Fruit fly (Drosophila melanogaster): ENCODE measurements around the gene CG9400.

The CG9400 gene

DNA sequence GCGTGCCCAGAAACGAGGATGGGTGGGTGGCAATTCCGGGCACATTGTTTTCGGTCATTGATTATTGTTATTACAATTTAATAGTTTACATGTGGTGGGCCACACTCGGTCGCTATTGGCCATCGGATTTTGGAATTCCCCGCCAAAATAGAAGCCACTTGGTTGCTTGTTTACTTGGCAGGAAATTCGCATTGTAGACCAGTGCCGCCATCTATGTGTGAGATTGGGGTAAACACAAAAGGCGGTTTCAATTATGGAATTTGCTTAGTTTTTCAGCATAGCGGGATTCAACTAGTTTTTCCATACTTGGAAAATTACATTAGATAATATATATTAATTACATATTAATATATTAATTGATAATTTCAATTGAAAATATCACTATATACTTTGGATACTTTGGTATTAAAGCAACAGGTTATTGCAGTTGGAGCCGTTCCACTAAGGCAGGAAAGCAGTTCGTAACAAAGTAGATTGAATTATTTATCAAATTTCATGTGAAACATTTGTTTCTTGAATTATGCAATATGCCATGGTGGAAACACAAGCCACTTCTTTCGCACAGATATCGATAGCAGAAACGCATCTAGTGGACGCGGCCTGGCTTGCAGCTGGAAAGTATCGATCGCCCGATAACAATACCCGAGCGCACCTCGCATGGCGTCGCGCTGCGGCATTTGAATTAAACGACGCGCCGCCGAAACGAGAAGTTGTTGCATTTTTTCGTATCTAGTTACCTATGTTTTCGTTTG lies 42.0 kb downstream of the CG9400 start, which contains the start of gene mud (continued):
- no peak for TF ChIP-seq dmrt99B (tag; optimal IDR thresholded peaks at IDR 0.05)
- peak; percentile 29 for TF ChIP-seq CG15514 (GFP tag; optimal IDR thresholded peaks at IDR 0.05)
- TF ChIP-seq Vsx1 (GFP tag; optimal IDR thresholded peaks at IDR 0.05), result no peak
- TF ChIP-seq CG7271 (tag; optimal IDR thresholded peaks at IDR 0.05), result no peak
- peak; percentile 74 for TF ChIP-seq vnd (GFP tag; IDR thresholded peaks at IDR 0.05; ENCODE audit: partially characterized antibody)
- TF ChIP-seq Fer1 (GFP tag; optimal IDR thresholded peaks at IDR 0.05), result no peak
- no peak for TF ChIP-seq CG14965 (GFP tag; optimal IDR thresholded peaks at IDR 0.05; ENCODE audit: borderline replicate concordance)
- TF ChIP-seq dimm (GFP tag; IDR thresholded peaks at IDR 0.05), result no peak
- no peak for TF ChIP-seq chn (GFP tag; optimal IDR thresholded peaks at IDR 0.05)
- TF ChIP-seq Sox102F (GFP tag; optimal IDR thresholded peaks at IDR 0.05), result no peak
- no peak for TF ChIP-seq CG10431 (GFP tag; optimal IDR thresholded peaks at IDR 0.05)
- TF ChIP-seq CG10321 (GFP tag; IDR thresholded peaks at IDR 0.05), result no peak
- peak; percentile 84 for TF ChIP-seq CG17802 (tag; optimal IDR thresholded peaks at IDR 0.05)
- no peak for TF ChIP-seq CG8944 (GFP tag; optimal IDR thresholded peaks at IDR 0.05)
- TF ChIP-seq caup (GFP tag; optimal IDR thresholded peaks at IDR 0.05; ENCODE audit: severe bottlenecking), result no peak
- no peak for TF ChIP-seq Mad (GFP tag; optimal IDR thresholded peaks at IDR 0.05)
- no peak for TF ChIP-seq sens-2 (GFP tag; IDR thresholded peaks at IDR 0.05)
- no peak for TF ChIP-seq nerfin-1 (tag; optimal IDR thresholded peaks at IDR 0.05)
- TF ChIP-seq CG3065 (GFP tag; optimal IDR thresholded peaks at IDR 0.05), result no peak
- TF ChIP-seq Nf-YA (GFP tag; IDR thresholded peaks at IDR 0.05), result no peak
- TF ChIP-seq ranshi (GFP tag; IDR thresholded peaks at IDR 0.05), result peak; percentile 7; the same call in 1 of the 2 replicates
- no peak for TF ChIP-seq CG4730 (GFP tag; IDR thresholded peaks at IDR 0.05)
- peak in 1 of 2 experiments; percentile 98 for TF ChIP-seq Pdp1 (GFP tag; optimal IDR thresholded peaks at IDR 0.05)
- TF ChIP-seq wek (GFP tag; optimal IDR thresholded peaks at IDR 0.05), result peak; percentile 54
- no peak for TF ChIP-seq CG16863 (GFP tag; optimal IDR thresholded peaks at IDR 0.05)
- peak; percentile 19 for TF ChIP-seq cato (GFP tag; optimal IDR thresholded peaks at IDR 0.05; ENCODE audit: borderline replicate concordance)
- TF ChIP-seq CG17385 (GFP tag; optimal IDR thresholded peaks at IDR 0.05), result no peak
- no peak for TF ChIP-seq prd (optimal IDR thresholded peaks at IDR 0.05)
- peak; percentile 66; the same call in 2 of the 3 replicates for TF ChIP-seq prd (GFP tag; IDR thresholded peaks at IDR 0.05)
- TF ChIP-seq CG12391 (tag; optimal IDR thresholded peaks at IDR 0.05), result peak; percentile 58
- TF ChIP-seq CTCF (GFP tag; optimal IDR thresholded peaks at IDR 0.05), result peak; percentile 91
- TF ChIP-seq Sry-δ (GFP tag; optimal IDR thresholded peaks at IDR 0.05), result peak; percentile 69
- no peak for TF ChIP-seq chinmo (GFP tag; IDR thresholded peaks at IDR 0.05; ENCODE audit: partially characterized antibody)
- TF ChIP-seq CoRest (tag; optimal IDR thresholded peaks at IDR 0.05), result peak; percentile 54
- no peak for TF ChIP-seq gro (GFP tag; optimal IDR thresholded peaks at IDR 0.05)
- TF ChIP-seq eyg (GFP tag; optimal IDR thresholded peaks at IDR 0.05), result no peak
- no peak for TF ChIP-seq so (GFP tag; IDR thresholded peaks at IDR 0.05)
- TF ChIP-seq CG8765 (GFP tag; IDR thresholded peaks at IDR 0.05), result no peak
- TF ChIP-seq HmgZ (tag; optimal IDR thresholded peaks at IDR 0.05), result peak; percentile 10
- no peak for TF ChIP-seq onecut (GFP tag; IDR thresholded peaks at IDR 0.05)
- no peak for TF ChIP-seq CG17328 (GFP tag; IDR thresholded peaks at IDR 0.05)
- 0 out of 3 replicates have a peak, but pooled peaks have one; percentile 9 for TF ChIP-seq zfh1 (GFP tag; IDR thresholded peaks at IDR 0.05)
- TF ChIP-seq CG15073 (GFP tag; optimal IDR thresholded peaks at IDR 0.05), result no peak
- TF ChIP-seq CG15269 (tag; optimal IDR thresholded peaks at IDR 0.05), result no peak
- TF ChIP-seq Dad (GFP tag; optimal IDR thresholded peaks at IDR 0.05), result no peak
- peak; percentile 77 for TF ChIP-seq bbx (GFP tag; IDR thresholded peaks at IDR 0.05; ENCODE audit: partially characterized antibody)
- TF ChIP-seq CG16813 (GFP tag; IDR thresholded peaks at IDR 0.05; ENCODE audit: partially characterized antibody), result peak; percentile 79
- peak; percentile 79 for TF ChIP-seq Ets65A (GFP tag)
- TF ChIP-seq slp2 (GFP tag; optimal IDR thresholded peaks at IDR 0.05), result no peak
- peak; percentile 20 for TF ChIP-seq CG9437 (GFP tag; optimal IDR thresholded peaks at IDR 0.05)

Measured in whole organism, embryonic.